Fruit fly (Drosophila melanogaster): ENCODE results near the gene Ypel.

The Ypel gene

DNA sequence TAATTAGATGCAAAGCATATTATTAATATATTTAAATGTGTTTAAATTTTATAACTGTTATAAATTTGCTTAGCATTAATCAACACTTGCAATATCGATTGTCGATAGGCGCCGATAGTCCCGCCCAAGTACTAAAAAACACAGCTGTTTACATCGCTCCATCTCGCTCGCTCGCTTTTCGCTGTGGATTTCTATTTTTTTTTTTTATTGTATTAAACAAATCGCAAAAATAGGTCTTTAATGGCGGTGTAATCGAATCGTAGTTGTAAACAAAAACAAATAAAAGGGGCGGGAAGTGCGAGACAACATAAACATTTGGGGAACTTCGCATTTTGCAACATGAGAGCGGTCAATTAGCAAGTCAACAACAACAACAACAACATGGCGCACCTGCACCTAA is 7.8 kb upstream of the Ypel start, which contains the start of gene CG34408:
Gene CG34408, plus strand, starts transcription at position 156 of the 400 bp plus-strand sequence.
- TF ChIP-seq Hr83 (GFP tag; optimal IDR thresholded peaks at IDR 0.05; ENCODE audit: poor library complexity, severe bottlenecking), result no peak
- TF ChIP-seq Abd-B (GFP tag; optimal IDR thresholded peaks at IDR 0.05), result no peak
- TF ChIP-seq Dif (GFP tag; optimal IDR thresholded peaks at IDR 0.05; ENCODE audit: partially characterized antibody), result no peak
- no peak for TF ChIP-seq Rel (GFP tag; optimal IDR thresholded peaks at IDR 0.05)
- TF ChIP-seq Rel (tag; optimal IDR thresholded peaks at IDR 0.05), result no peak
- TF ChIP-seq N (GFP tag; optimal IDR thresholded peaks at IDR 0.05), result no peak
- TF ChIP-seq Mio (GFP tag; optimal IDR thresholded peaks at IDR 0.05), result no peak
- no peak for TF ChIP-seq ey (GFP tag; optimal IDR thresholded peaks at IDR 0.05)
- TF ChIP-seq Hnf4 (GFP tag; optimal IDR thresholded peaks at IDR 0.05), result no peak
- TF ChIP-seq pan (optimal IDR thresholded peaks at IDR 0.05), result no peak
- TF ChIP-seq usp (GFP tag; optimal IDR thresholded peaks at IDR 0.05), result no peak
- TF ChIP-seq sv (GFP tag; optimal IDR thresholded peaks at IDR 0.05), result no peak
- no peak for TF ChIP-seq Sp1 (GFP tag; optimal IDR thresholded peaks at IDR 0.05)

DNA sequence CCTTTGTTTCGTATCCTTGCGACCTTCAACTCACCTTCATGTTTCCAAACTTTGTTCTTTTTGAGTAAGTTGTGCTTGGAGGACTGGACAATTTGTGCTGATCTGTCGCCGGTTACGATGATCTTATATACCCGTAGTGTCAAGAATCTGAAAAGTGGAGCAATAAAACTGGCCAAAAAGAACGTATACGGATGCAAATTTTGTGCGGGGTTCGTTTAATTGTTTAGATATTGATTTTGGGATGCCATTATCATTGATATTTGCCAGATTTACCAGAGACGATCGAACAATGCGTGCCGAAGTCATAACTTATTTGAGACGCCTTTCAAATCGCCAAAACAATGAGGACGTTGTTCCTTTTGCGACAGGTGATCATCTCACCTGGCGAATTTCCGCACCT is 6.9 kb upstream of the Ypel start, which contains the start of gene CG15308:
Gene CG15308, minus strand, starts transcription at position 101 of the 400 bp plus-strand sequence.
- TF ChIP-seq sv (GFP tag; optimal IDR thresholded peaks at IDR 0.05), result no peak

DNA sequence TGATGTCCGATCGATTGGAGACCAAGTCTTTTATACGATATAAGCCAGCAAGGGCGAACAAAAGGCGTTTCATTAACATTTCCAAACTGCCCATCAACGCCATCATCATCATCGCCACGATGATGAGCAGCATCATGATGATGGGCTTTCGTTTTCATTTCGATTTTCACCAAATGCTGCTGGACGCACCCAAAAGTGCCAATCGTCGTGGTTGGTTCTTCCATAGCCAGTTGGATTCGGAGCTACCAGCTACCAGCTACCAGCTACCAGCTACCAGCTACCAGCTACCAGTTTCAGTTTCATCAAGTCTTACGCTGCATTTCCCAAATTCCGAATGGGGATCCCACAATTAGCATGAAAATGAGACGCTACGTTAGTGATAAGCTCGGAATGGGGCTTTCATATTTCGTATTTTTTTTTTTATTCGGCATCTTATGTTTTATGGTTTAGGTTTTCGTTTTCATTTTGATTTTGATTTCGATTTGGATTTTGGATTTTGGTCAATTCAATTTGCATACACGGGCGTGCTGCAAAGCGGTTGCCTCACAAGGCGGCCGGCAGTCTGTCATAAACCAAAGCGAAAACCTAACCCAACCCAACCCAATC is 4.6 kb upstream of the Ypel start, which contains the start of gene CG2962:
Gene CG2962, minus strand, starts transcription at position 9 of the 606 bp plus-strand sequence.
- no peak for TF ChIP-seq Rel (GFP tag; optimal IDR thresholded peaks at IDR 0.05)
- peak; percentile 18 for TF ChIP-seq Rel (tag; optimal IDR thresholded peaks at IDR 0.05)
- no peak for TF ChIP-seq ey (GFP tag; optimal IDR thresholded peaks at IDR 0.05)

DNA sequence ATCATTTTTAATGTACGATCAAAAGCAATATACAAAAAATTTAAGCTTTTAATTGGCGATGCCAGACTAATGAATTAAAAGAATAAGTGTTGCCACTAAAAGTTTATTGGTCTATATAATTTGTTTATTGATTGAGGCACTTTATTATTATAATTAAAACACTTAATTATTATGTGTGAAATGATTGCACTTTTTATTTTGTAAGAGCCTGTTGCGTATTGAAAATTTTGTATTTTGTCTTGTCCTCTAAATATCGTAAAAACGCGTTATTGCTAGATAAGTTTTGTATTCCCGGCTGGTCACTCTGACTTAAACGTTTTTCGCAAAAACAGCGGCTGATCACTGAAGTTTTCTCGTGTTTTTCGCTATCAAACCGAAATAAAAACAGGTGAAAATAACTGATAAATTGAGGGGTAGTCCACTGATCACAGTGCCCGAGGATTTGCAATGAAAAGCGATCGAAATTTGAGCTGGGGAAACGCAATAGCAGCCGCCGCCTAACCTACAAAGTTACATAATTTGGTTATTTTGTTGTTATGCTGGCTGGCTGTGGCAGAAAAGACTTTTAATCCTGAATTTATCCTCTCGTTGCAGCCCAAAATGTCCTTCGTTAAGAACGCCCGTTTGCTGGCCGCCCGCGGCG is 634 bp upstream of the Ypel start, which contains the start of gene ATPsyndelta:
Gene ATPsyndelta, plus strand, starts transcription at position 284 of the 643 bp plus-strand sequence.
- no peak for TF ChIP-seq GATAd (GFP tag; optimal IDR thresholded peaks at IDR 0.05)
- no peak for TF ChIP-seq Hnf4 (GFP tag; optimal IDR thresholded peaks at IDR 0.05)
- TF ChIP-seq woc (GFP tag; optimal IDR thresholded peaks at IDR 0.05), result no peak
- no peak for TF ChIP-seq pan (optimal IDR thresholded peaks at IDR 0.05)
- no peak for TF ChIP-seq tai (GFP tag; optimal IDR thresholded peaks at IDR 0.05)
- TF ChIP-seq Dfd (GFP tag; optimal IDR thresholded peaks at IDR 0.05), result no peak
- no peak for TF ChIP-seq dmrt93B (GFP tag; optimal IDR thresholded peaks at IDR 0.05)
- no peak for TF ChIP-seq Dif (GFP tag; optimal IDR thresholded peaks at IDR 0.05; ENCODE audit: partially characterized antibody)

DNA sequence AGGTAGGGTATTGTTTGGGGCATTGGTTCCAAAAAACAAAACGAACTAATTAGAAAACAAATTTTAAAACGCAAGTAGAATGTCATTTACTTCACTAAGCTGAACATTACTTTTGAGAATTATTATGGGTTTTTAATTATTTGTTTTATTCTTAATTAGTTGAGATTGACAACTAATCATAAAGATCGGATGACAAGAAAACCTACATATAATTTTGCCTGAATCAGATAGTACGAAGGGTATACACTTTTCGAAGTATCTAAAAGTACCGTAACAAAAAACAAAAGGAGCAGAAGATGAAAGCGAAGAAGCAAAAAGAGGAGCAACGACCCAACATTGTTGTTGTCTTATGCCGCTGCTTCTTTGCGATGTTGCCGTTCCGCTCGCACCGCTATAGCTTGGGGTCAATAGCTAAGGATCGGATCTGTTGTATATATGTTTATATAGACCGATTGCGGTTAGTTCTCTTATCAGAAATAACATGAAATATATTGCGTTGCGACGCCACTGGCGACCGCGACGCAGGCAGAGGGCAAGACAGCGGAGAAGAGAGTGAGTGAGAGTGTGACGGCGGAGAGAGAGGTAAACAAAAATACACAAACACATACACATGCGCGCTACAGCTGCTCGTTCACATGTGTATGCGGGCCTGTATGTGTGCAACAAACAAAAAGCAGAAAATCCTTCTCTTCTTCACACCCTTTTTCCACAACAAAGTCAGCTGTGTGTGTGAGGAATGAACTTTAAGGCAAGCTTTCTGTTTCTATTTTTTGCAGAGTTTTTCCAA is 853 bp downstream of the Ypel start:
- TF ChIP-seq psq (GFP tag; optimal IDR thresholded peaks at IDR 0.05) (peak; percentile 85), dl (GFP tag; optimal IDR thresholded peaks at IDR 0.05; ENCODE audit: insufficient read depth in 1 of 2, partially characterized antibody in 2 of 2) (peak; percentile 3 to 67), ey (GFP tag; optimal IDR thresholded peaks at IDR 0.05) (peak; percentile 85), br (GFP tag; optimal IDR thresholded peaks at IDR 0.05) (peak; percentile 74), Dfd (GFP tag; optimal IDR thresholded peaks at IDR 0.05) (no peak), CG32264 (GFP tag; optimal IDR thresholded peaks at IDR 0.05) (peak; percentile 71), dmrt93B (GFP tag; optimal IDR thresholded peaks at IDR 0.05) (peak; percentile 71), Rel (GFP tag; optimal IDR thresholded peaks at IDR 0.05) (no peak), Rel (tag; optimal IDR thresholded peaks at IDR 0.05) (peak; percentile 41), dsf (GFP tag; optimal IDR thresholded peaks at IDR 0.05; ENCODE audit: borderline replicate concordance) (no peak), N (GFP tag; optimal IDR thresholded peaks at IDR 0.05) (no peak), CrebA (GFP tag; optimal IDR thresholded peaks at IDR 0.05; ENCODE audit: borderline replicate concordance) (no peak), woc (GFP tag; optimal IDR thresholded peaks at IDR 0.05) (peak; percentile 69), tai (GFP tag; optimal IDR thresholded peaks at IDR 0.05) (peak; percentile 11), Jra (GFP tag; optimal IDR thresholded peaks at IDR 0.05) (peak; percentile 1), Mio (GFP tag; optimal IDR thresholded peaks at IDR 0.05) (no peak), Hr83 (GFP tag; optimal IDR thresholded peaks at IDR 0.05; ENCODE audit: poor library complexity, severe bottlenecking) (peak; percentile 44), jim (GFP tag; optimal IDR thresholded peaks at IDR 0.05) (no peak), GATAd (GFP tag; optimal IDR thresholded peaks at IDR 0.05) (no peak), CG9705 (GFP tag; optimal IDR thresholded peaks at IDR 0.05) (peak; percentile 25), Sp1 (GFP tag; optimal IDR thresholded peaks at IDR 0.05) (peak; percentile 88), Vsx2 (GFP tag; optimal IDR thresholded peaks at IDR 0.05; ENCODE audit: partially characterized antibody) (no peak), pan (optimal IDR thresholded peaks at IDR 0.05) (no peak), sage (GFP tag; optimal IDR thresholded peaks at IDR 0.05) (peak; percentile 2), Dif (GFP tag; optimal IDR thresholded peaks at IDR 0.05; ENCODE audit: partially characterized antibody) (peak; percentile 75), Hr78 (GFP tag; optimal IDR thresholded peaks at IDR 0.05) (no peak), rgr (GFP tag; optimal IDR thresholded peaks at IDR 0.05) (peak; percentile 76), h (GFP tag; optimal IDR thresholded peaks at IDR 0.05) (peak; percentile 83), HLH106 (tag; optimal IDR thresholded peaks at IDR 0.05) (peak; percentile 90), lola (GFP tag; optimal IDR thresholded peaks at IDR 0.05) (no peak), OdsH (GFP tag; optimal IDR thresholded peaks at IDR 0.05) (peak; percentile 81)

Data from whole organism, wandering third instar larva.